Fruit fly (Drosophila melanogaster): Measurements from ENCODE around the gene Sbf.
A peak's percentile ranks its signal among the peaks of the same experiment; 100 is the strongest.

Sbf gene

DNA sequence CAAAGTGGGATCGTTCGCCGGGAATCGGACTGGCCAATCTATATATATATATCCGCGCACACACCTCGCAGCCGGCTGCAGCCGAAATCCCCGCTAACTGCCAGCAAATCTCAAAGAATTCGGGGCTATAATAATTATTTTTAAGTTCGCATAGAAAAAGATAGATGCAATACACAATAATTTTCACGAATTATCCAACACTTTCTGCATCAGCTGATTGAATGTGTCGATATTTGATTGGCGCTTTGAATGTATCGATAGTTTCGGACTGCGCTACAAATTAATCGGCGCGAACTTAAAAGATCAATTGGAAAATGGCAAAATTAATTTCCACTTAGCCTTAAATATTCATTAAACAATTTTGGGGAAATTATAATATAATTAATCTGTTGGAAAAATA is at the start of gene Sbf:
Sbf (minus strand) TSS at position 169 of the 400 bp plus-strand sequence.
- TF ChIP-seq noc (tag; optimal IDR thresholded peaks at IDR 0.05), result no peak

DNA sequence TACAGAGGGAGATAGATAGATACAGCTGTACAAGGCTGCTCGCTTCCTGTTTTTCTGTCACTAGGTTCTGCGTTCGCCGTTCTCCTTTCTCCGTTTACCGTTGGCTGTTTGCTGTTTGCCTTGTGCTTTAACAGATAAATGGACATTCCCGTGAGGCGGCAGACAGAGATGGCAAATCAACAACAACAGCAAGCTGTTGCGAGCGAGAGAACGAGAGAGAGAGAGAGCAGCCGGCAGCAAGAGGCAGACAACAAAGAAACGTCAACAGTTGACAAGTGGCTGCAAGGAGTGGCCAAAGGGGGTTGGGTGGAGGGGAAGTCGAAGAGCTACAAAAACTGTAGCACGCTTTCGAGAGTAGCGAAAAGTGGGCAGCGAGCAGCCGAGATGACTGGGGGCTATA is 36.7 kb upstream of the Sbf start:
- TF ChIP-seq noc (tag; optimal IDR thresholded peaks at IDR 0.05), result no peak

DNA sequence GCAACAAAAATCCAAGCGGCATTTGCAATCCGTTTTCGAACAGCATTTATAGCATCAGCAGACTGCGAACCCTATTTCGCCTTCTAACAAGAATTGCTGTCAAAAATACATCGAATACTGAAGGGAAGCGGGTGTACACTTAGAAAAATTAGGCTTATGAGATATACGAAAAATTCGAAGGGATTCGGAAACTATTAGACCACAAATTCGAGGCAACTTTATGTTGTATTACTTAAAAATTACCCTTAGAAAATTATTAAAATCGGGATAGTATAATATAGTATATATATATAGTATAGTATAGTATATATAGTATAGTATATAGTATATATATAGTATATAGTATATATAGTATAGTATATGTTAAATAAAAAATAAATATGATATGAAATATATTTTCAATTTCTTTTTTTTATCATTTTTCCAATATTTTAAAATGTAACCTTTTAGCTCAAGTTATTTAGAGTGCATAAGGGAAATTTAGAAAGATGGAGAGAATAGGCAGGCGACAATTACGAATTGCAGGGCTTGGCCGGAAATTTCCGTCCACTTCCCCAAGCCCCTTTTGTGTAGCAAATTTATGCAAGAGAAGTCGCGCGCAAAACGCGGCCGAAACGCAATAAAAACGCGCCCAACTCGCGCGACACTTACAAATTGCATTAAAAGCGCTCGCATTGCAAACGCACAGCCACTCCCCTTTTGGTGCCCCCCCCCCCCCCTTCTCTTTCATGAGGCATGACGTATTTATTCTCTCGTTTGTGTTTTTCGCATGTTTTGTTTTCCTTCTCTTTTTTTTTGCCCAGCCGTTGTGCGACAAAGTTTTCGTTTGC is 34.2 kb upstream of the Sbf start:
- no peak for TF ChIP-seq noc (tag; optimal IDR thresholded peaks at IDR 0.05)

DNA sequence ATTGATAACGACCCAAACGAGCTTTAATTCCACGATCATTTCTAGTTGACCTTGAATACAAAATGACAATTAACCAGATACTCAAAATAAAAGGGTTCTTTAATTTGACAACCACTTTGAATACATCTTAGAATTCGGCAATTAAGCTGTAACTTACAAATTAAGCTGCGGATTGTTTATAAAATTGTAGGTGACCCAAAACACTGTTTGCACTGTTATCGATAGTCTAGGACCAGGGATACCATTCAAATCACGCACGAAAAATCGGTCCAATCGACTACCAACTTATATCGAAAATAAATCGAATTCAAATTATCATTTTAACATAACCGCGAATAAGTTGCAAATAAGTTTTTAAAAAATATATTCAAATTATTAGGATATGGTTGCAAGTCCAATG is 25.5 kb upstream of the Sbf start, which contains the start of gene Kyat:
Kyat (minus strand) TSS at position 228 of the 400 bp plus-strand sequence.
- TF ChIP-seq noc (tag; optimal IDR thresholded peaks at IDR 0.05), result no peak

DNA sequence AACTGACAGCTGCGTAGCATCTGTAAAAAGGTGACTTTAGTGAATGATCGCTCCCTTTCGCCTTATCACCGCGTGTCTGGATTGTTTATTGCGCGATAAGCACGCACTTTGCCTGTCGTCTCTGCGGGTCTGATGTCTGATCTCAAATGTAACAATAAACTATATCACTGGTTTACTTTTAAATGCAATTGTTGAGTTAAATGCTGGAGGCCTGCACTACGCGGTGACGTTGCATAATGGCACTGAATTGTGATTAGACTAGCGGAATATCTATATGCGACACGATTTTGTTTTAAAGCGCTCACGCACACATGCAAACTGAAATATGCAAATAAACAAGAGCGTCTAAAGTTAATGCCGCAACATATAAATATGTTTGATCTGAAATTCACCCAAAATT is 25.1 kb upstream of the Sbf start:
- no peak for TF ChIP-seq noc (tag; optimal IDR thresholded peaks at IDR 0.05)

DNA sequence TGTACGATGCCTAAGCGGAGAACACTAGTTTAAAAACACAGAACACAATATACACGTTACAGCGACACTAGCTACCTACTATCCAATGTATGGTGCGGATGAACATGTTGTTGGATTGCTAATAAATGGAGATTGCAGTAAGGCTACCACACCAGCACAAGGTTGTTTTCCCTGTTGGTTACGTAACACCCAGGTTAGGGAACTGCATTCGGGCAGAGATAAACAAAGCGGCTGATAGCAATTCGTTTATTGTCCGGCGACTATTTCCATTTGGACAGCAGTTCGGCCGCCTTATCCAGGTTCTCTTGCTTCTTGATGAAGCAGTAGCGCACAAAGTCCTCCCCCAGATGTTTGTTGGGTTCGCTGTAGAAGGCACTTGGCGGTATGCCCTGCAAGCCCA is 23.4 kb upstream of the Sbf start:
- no peak for TF ChIP-seq noc (tag; optimal IDR thresholded peaks at IDR 0.05)

DNA sequence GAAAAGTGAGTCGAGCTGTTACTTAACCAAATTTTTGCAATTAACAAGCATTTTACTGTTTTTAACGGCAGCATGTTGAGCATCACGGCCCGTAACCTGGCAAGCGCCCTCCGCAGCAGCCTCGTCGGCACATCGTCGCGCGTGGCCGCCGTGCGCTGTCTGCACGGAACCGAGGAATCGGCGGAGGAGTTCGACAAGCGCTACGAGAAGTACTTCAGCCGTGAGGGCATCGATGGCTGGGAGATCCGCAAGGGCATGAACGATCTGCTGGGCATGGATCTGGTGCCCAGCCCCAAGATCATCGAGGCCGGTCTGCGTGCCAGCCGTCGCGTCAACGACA is 22.9 kb upstream of the Sbf start:
- TF ChIP-seq noc (tag; optimal IDR thresholded peaks at IDR 0.05), result no peak

DNA sequence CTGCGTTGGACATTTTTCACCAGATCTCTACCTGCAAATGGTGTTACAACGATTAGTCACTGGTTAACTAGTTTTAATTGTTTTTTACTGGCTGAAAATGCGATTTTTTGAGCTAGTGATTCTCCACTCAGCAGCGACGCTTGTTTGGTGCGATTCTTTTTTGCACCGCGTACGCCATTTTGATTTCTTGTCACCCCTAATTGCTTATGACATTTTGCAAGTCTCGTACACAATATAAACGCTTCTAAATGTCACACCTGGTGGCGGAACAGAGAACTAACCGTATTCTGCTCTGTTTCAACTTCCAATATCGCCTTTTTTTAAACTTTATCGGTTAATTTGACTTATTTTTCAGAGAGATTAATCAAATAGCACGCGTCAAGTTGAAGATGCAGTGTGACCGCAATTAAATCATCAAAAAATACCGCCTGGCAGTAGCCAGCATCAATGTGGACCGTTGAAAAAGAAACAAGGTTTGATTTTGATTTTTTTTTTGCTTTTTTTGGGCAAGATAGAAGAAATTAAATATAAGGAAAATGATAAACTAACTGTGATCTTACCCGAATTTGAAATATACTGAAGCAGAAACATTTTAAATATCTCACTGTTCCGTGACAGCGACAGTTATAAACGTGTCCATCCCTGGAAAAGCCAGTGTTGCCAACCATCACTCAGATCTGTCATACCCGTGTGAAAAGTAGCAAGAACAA is 22.3 kb upstream of the Sbf start, which contains the start of the genes COX5A and glo:
COX5A (plus strand) TSS at position 430 of the 710 bp plus-strand sequence.
glo (minus strand) TSS at position 491 of the 710 bp plus-strand sequence.
- peak; percentile 26 for TF ChIP-seq noc (tag; optimal IDR thresholded peaks at IDR 0.05)

DNA sequence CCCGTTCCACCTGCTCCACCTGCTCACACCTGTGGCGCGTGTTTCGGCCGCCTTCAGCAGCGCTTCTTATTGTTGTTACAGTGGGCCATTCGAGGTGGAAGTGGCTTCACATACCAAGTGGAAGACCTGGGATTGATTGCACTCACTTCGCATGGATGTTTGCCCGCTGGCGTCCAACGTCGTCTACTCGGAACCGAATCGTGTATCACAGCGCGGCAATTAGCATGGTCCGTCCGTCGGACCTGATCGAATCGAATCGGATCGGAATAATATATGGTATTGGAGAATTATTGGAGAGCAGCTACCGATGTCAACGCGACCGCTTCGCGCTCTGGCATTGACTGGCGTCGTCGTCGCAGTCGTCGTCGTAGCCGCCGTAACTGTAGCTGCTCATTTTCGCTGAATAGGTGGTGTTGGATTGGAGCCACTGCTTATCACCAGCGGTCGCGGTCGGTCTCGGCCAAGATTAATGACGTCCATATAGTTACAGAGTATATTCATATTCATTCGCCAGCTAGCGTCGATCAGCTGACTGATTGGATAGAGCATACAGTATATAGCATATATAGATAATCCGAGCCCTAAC is 16.2 kb upstream of the Sbf start, which contains the start of gene ClC-a:
ClC-a (minus strand) TSS at position 327 of the 586 bp plus-strand sequence.
- peak; percentile 66 for TF ChIP-seq noc (tag; optimal IDR thresholded peaks at IDR 0.05)

DNA sequence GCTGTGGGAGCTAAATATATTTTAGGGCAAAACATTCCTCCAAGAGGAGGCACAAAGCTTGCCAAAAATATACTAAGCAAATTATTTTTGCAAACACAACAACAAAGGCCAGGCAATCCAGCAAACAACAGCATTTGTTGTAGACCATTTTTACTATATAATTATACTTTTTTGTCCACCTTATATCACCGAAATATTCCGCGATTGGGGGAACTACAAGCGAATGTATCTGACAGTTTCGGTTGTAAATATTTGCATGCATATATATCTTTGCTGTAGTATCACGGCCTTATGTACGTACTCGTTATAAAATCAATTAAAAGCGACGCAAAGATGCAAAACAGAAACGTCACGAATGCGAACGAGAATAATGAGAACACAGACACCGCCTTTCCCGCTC is 15.7 kb upstream of the Sbf start:
- TF ChIP-seq noc (tag; optimal IDR thresholded peaks at IDR 0.05), result no peak

DNA sequence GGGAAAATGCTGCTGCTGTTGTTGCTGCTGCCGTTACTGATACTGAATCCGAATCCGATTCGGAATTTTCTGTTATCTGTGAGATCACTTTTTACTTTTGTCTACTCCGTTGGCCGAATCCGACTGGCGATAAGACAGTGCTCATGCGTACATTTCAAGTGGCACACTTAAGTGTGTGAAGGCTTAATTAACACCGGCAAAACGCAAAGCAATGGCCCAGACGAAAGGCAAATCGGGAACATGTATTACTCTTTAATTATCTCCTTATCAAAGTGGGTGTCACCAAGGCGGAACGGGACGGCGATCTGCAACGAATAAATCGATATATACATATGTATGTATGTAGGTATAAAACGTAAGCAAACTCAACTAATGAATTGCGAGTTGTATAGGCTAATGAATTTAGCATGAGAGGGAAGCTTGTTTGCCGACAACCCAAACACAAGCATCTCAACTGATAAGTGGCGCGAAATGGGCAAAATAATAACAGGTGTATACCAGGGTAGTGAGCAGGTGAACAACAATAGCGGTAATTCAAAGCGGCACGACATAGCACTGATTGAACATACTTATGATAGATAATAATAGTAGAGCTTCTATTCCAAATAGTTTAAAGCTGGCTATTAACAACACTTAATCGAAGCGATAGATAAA is 14.2 kb upstream of the Sbf start:
- TF ChIP-seq noc (tag; optimal IDR thresholded peaks at IDR 0.05), result peak; percentile 40

DNA sequence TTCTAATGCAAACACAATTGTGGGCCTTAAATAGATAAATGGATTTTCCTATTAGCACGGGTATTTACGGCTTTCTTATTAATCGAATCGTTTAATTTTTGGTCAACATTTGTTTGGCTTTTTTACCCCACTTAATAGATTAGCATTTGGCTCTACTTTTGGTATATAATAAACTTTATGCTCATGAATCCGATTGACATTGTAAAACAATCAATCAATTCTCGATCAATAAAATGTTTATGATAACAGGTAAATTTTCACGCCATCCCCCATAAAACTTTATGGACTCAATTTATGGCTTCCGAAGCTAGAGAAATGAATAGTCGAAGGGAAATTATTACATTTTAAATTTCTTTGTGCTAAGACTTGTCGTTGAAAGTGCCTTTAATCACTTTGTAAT is 12.9 kb upstream of the Sbf start:
- TF ChIP-seq noc (tag; optimal IDR thresholded peaks at IDR 0.05), result peak; percentile 22

DNA sequence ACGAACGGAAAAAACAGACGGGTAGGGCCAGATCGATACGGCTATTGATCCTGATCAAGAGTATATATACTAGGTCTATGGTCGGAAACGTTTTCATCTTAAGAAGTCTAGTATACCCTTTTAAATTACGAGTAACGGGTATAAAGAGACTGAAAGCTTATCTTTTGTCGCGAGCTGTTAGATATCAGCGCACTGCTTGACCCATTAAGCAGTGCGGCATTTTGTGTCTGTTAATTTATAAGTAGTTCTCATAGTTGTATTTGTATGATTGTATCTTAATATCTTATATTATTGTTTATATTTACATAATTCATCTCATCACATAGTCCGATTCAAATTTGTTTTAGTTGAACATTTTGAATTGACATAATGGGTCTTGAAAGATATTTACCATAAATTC is 10.9 kb upstream of the Sbf start:
- no peak for TF ChIP-seq noc (tag; optimal IDR thresholded peaks at IDR 0.05)

DNA sequence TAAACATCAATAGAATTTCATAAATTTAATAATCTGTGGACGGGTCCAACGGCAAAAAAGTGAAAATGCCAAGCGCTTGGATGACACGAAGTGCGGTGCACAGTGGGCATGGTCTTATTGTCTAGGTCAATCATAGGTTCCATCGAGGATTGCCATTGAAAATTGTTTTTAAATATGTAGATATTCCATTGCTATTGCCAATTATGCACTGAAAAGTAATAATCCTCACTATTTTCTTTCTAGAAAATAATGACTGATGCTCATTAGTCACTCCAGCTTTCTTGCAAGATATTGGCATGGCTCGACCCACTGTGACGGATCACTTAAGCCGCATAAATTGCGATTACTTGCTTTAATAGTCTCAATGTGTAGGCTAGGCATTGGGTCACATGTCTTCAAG is 10.0 kb upstream of the Sbf start:
- TF ChIP-seq noc (tag; optimal IDR thresholded peaks at IDR 0.05), result no peak

DNA sequence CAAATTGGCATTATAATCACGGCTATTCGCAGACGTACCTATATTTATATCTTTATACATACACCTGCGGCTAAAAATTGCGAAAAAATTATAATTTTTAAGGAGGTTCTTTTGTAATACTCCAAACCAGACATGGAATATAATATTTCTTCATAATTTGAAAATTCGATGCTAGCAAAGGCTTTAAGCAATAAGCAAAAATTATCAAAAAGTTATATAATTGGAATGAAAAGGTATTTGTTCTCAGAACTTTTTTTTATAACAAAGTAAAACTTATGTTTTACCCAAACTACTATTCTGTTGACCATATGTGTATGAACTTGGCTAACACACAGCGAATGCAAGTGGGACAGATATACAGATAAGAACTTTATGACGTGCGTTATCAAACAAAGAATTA is 8.8 kb upstream of the Sbf start:
- peak; percentile 5 for TF ChIP-seq noc (tag; optimal IDR thresholded peaks at IDR 0.05)

DNA sequence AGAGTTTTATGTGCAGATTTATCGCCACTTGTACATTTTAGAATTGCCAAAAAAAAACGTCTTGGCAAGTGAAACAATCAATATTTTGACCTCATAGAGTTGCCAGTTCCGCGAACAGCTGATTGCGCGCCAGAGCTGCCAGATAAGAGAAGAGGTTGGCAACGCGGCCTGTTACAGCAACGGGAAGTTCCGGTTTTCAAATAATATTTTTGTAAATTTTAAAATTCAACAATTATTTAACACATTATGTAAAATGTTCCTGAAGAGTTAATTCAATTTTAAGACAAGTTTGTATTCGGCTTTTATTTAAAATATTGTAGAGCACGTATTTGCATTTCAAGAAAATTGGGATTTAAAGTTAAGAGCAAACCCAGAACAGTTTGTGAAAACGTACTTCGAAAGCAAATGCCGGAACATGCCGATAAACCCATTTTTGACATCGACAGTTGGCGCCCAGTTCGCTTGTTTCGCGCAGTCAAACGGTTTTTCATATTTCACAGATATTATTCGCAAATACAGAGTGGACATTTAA is 10.0 kb downstream of the Sbf start, which contains the start of the genes prd1 and HisCl1:
prd1 (minus strand) TSS at position 320 of the 532 bp plus-strand sequence.
HisCl1 (plus strand) TSS at position 482 of the 532 bp plus-strand sequence.
- TF ChIP-seq noc (tag; optimal IDR thresholded peaks at IDR 0.05), result no peak
